Fruit fly (Drosophila melanogaster) whole organism, embryonic: ENCODE measurements around the gene PsGEF.

ENCODE experiments used
- Adf1 ChIP-seq: fragments of 200-800 bp; sonication (Bioruptor generic); IDR thresholded peaks from 2 replicates; pipeline ENCODE4 v1.3.6; 2022; ENCODE audit warnings: missing biosample characterization, missing genetic modification characterization
- BEAF-32 ChIP-seq: fragments of 200-800 bp; sonication (Bioruptor generic); optimal IDR thresholded peaks from 3 replicates; lab custom pipeline; 2017; ENCODE audit warnings: missing biosample characterization, missing genetic modification characterization, mild to moderate bottlenecking, moderate library complexity, missing genetic modification reagents
- CG10431 ChIP-seq: fragments of 200-800 bp; sonication (Bioruptor generic); optimal IDR thresholded peaks from 3 replicates; lab custom pipeline; 2018; ENCODE audit warnings: missing biosample characterization, mild to moderate bottlenecking, missing genetic modification characterization
- CG11398 ChIP-seq: fragments of 200-800 bp; sonication (Bioruptor generic); optimal IDR thresholded peaks from 2 replicates; lab custom pipeline; 2016; ENCODE audit warnings: missing biosample characterization, missing genetic modification characterization
- CG14441 ChIP-seq: fragments of 200-800 bp; sonication (Bioruptor generic); IDR thresholded peaks from 2 replicates; pipeline ENCODE4 v1.3.6; 2022; ENCODE audit warnings: missing biosample characterization, missing genetic modification characterization
- CG14710 ChIP-seq: fragments of 200-800 bp; sonication (Bioruptor generic); optimal IDR thresholded peaks from 3 replicates; lab custom pipeline; 2019; ENCODE audit warnings: missing biosample characterization, mild to moderate bottlenecking, missing genetic modification characterization, moderate library complexity
- CG15479 ChIP-seq: fragments of 200-800 bp; sonication (Bioruptor generic); optimal IDR thresholded peaks from 3 replicates; lab custom pipeline; 2019; ENCODE audit warnings: missing biosample characterization, mild to moderate bottlenecking, missing genetic modification characterization, moderate library complexity
- CG17328 ChIP-seq: fragments of 200-800 bp; sonication (Bioruptor generic); IDR thresholded peaks from 2 replicates; pipeline ENCODE4 v1.3.6; 2022; ENCODE audit warnings: missing biosample characterization, missing genetic modification characterization
- CG17359 ChIP-seq: fragments of 200-800 bp; sonication (Bioruptor generic); optimal IDR thresholded peaks from 3 replicates; lab custom pipeline; 2018; ENCODE audit warnings: missing biosample characterization, mild to moderate bottlenecking, missing genetic modification characterization, moderate library complexity
- CG18262 ChIP-seq: fragments of 200-800 bp; optimal IDR thresholded peaks from 3 replicates; lab custom pipeline; 2019; ENCODE audit warnings: missing biosample characterization, mild to moderate bottlenecking, missing genetic modification characterization, moderate library complexity
- CG2116 ChIP-seq: fragments of 200-800 bp; sonication (Bioruptor generic); optimal IDR thresholded peaks from 3 replicates; lab custom pipeline; 2018; ENCODE audit warnings: missing biosample characterization, mild to moderate bottlenecking, missing genetic modification characterization
- CG2678 ChIP-seq: fragments of 200-800 bp; sonication (Bioruptor generic); optimal IDR thresholded peaks from 3 replicates; lab custom pipeline; 2019; ENCODE audit warnings: missing biosample characterization, mild to moderate bottlenecking, missing genetic modification characterization, moderate library complexity
- CG30020 ChIP-seq: fragments of 200-800 bp; optimal IDR thresholded peaks from 2 replicates; lab custom pipeline; 2019; ENCODE audit warnings: missing biosample characterization, mild to moderate bottlenecking, missing genetic modification characterization, moderate library complexity
- CG34422 ChIP-seq: fragments of 200-800 bp; sonication (Bioruptor generic); IDR thresholded peaks from 3 replicates; pipeline ENCODE4 v1.3.6; 2022; ENCODE audit warnings: missing biosample characterization, missing genetic modification characterization
- CG4617 ChIP-seq: fragments of 200-800 bp; sonication (Bioruptor generic); optimal IDR thresholded peaks from 3 replicates; lab custom pipeline; 2016; ENCODE audit warnings: missing biosample characterization, missing genetic modification characterization, borderline replicate concordance
- CG5180 ChIP-seq: fragments of 200-800 bp; sonication (Bioruptor generic); optimal IDR thresholded peaks from 3 replicates; lab custom pipeline; 2017; ENCODE audit warnings: missing biosample characterization, missing genetic modification characterization, mild to moderate bottlenecking, moderate library complexity, missing genetic modification reagents
- CG7745 ChIP-seq: fragments of 200-800 bp; sonication (Bioruptor generic); optimal IDR thresholded peaks from 2 replicates; lab custom pipeline; 2018; ENCODE audit warnings: missing biosample characterization, mild to moderate bottlenecking, missing genetic modification characterization, moderate library complexity
- Dek ChIP-seq: fragments of 200-800 bp; sonication (Bioruptor generic); optimal IDR thresholded peaks from 3 replicates; lab custom pipeline; 2019; ENCODE audit warnings: missing biosample characterization, mild to moderate bottlenecking, missing genetic modification characterization, moderate library complexity
- Dip2 ChIP-seq: fragments of 200-800 bp; sonication (Bioruptor generic); IDR thresholded peaks from 2 replicates; pipeline ENCODE4 v1.3.6; 2022; ENCODE audit warnings: missing biosample characterization, missing genetic modification characterization
- E2f2 ChIP-seq: fragments of 200-800 bp; sonication (Bioruptor generic); IDR thresholded peaks from 2 replicates; pipeline ENCODE4 v1.3.6; 2022; ENCODE audit warnings: missing biosample characterization, missing genetic modification characterization
- HLH4C ChIP-seq: fragments of 200-800 bp; sonication (Bioruptor generic); IDR thresholded peaks from 3 replicates; pipeline ENCODE4 v1.3.6; 2022; ENCODE audit warnings: missing biosample characterization, missing genetic modification characterization; ENCODE audit not compliant: partially characterized antibody
- HmgD ChIP-seq: fragments of 200-800 bp; sonication (Bioruptor generic); optimal IDR thresholded peaks from 3 replicates; lab custom pipeline; 2016; ENCODE audit warnings: missing biosample characterization, missing genetic modification characterization
- HmgZ ChIP-seq: fragments of 200-800 bp; sonication (Bioruptor generic); optimal IDR thresholded peaks from 2 replicates; lab custom pipeline; 2018; ENCODE audit warnings: missing biosample characterization, mild to moderate bottlenecking, missing genetic modification characterization
- Lpt ChIP-seq: fragments of >200 bp; optimal IDR thresholded peaks from 2 replicates; lab custom pipeline; 2018; ENCODE audit warnings: missing biosample characterization, missing genetic modification characterization
- MESR4 ChIP-seq: fragments of 200-800 bp; sonication (Bioruptor generic); optimal IDR thresholded peaks from 2 replicates; lab custom pipeline; 2018; ENCODE audit warnings: missing biosample characterization, mild to moderate bottlenecking, missing genetic modification characterization, moderate library complexity
- Mes4 ChIP-seq: fragments of 200-800 bp; sonication (Bioruptor generic); optimal IDR thresholded peaks from 2 replicates; lab custom pipeline; 2016; ENCODE audit warnings: missing biosample characterization, missing genetic modification characterization
- Pdp1 ChIP-seq, 2 experiments: fragments of 200-800 bp; sonication (Bioruptor generic); optimal IDR thresholded peaks; 3 replicates each; lab custom pipeline; 2016; ENCODE audit warnings: missing biosample characterization in 2 of 2, missing genetic modification characterization in 2 of 2, mild to moderate bottlenecking in 1 of 2, moderate library complexity in 1 of 2
- Sry-δ ChIP-seq: fragments of 200-800 bp; sonication (Bioruptor generic); optimal IDR thresholded peaks from 2 replicates; lab custom pipeline; 2016; ENCODE audit warnings: missing biosample characterization, missing genetic modification characterization
- Ssrp ChIP-seq: fragments of 200-800 bp; sonication (Bioruptor generic); optimal IDR thresholded peaks from 2 replicates; lab custom pipeline; 2018; ENCODE audit warnings: missing biosample characterization, mild to moderate bottlenecking, missing genetic modification characterization, moderate library complexity
- Taf1 ChIP-seq: fragments of 200-800 bp; sonication (Bioruptor generic); IDR thresholded peaks from 2 replicates; pipeline ENCODE4 v1.3.6; 2022; ENCODE audit warnings: missing biosample characterization, missing genetic modification characterization
- bbx ChIP-seq: fragments of 200-800 bp; sonication (Bioruptor generic); IDR thresholded peaks from 2 replicates; pipeline ENCODE4 v1.3.6; 2022; ENCODE audit warnings: missing biosample characterization, missing genetic modification characterization; ENCODE audit not compliant: partially characterized antibody
- br ChIP-seq: fragments of >200 bp; optimal IDR thresholded peaks from 2 replicates; lab custom pipeline; 2017
- dimm ChIP-seq: fragments of 200-800 bp; sonication (Bioruptor generic); IDR thresholded peaks from 2 replicates; pipeline ENCODE4 v1.3.6; 2022; ENCODE audit warnings: missing biosample characterization, missing genetic modification characterization
- exex ChIP-seq: fragments of 200-800 bp; sonication (Bioruptor generic); optimal IDR thresholded peaks from 4 replicates; lab custom pipeline; 2018; ENCODE audit warnings: missing biosample characterization, mild to moderate bottlenecking, missing genetic modification characterization, moderate library complexity
- fru ChIP-seq: fragments of >200 bp; optimal IDR thresholded peaks from 2 replicates; lab custom pipeline; 2017
- ken ChIP-seq: fragments of 200-800 bp; sonication (Bioruptor generic); IDR thresholded peaks from 3 replicates; pipeline ENCODE4 v1.3.6; 2022; ENCODE audit warnings: missing biosample characterization, missing genetic modification characterization
- knrl ChIP-seq: fragments of 200-800 bp; sonication (Bioruptor generic); IDR thresholded peaks from 3 replicates; pipeline ENCODE4 v1.3.6; 2022; ENCODE audit warnings: missing biosample characterization, missing genetic modification characterization; ENCODE audit not compliant: partially characterized antibody
- lola ChIP-seq, 3 experiments: fragments of >200 bp in 2 of 3; fragments of 200-800 bp in 1 of 3; sonication (Bioruptor generic) in 1 of 3; optimal IDR thresholded peaks; 2 replicates each; lab custom pipeline; 2017 to 2019; ENCODE audit warnings: missing biosample characterization in 3 of 3, missing genetic modification characterization in 3 of 3, mild to moderate bottlenecking in 1 of 3, moderate library complexity in 1 of 3
- mam ChIP-seq: fragments of 200-800 bp; sonication (Bioruptor generic); optimal IDR thresholded peaks from 3 replicates; lab custom pipeline; 2016; ENCODE audit warnings: missing biosample characterization, missing genetic modification characterization
- pfk ChIP-seq: fragments of 200-800 bp; sonication (Bioruptor generic); optimal IDR thresholded peaks from 2 replicates; lab custom pipeline; 2018; ENCODE audit warnings: missing biosample characterization, mild to moderate bottlenecking, missing genetic modification characterization, moderate library complexity
- pros ChIP-seq: fragments of 200-800 bp; sonication (Bioruptor generic); optimal IDR thresholded peaks from 3 replicates; lab custom pipeline; 2019; ENCODE audit warnings: missing biosample characterization, mild to moderate bottlenecking, missing genetic modification characterization, moderate library complexity
- pzg ChIP-seq: fragments of 200-800 bp; sonication (Bioruptor generic); optimal IDR thresholded peaks from 3 replicates; lab custom pipeline; 2018; ENCODE audit warnings: missing biosample characterization, mild to moderate bottlenecking, missing genetic modification characterization, moderate library complexity
- rib ChIP-seq: fragments of 200-800 bp; sonication (Bioruptor generic); IDR thresholded peaks from 2 replicates; pipeline ENCODE4 v1.3.6; 2022; ENCODE audit warnings: missing biosample characterization, missing genetic modification characterization
- stwl ChIP-seq: fragments of 200-800 bp; sonication (Bioruptor generic); optimal IDR thresholded peaks from 3 replicates; lab custom pipeline; 2018; ENCODE audit warnings: missing biosample characterization, mild to moderate bottlenecking, missing genetic modification characterization, moderate library complexity
- sug ChIP-seq: fragments of 200-800 bp; optimal IDR thresholded peaks from 2 replicates; lab custom pipeline; 2019; ENCODE audit warnings: missing biosample characterization, mild to moderate bottlenecking, missing genetic modification characterization, moderate library complexity
- trem ChIP-seq: fragments of 200-800 bp; optimal IDR thresholded peaks from 3 replicates; lab custom pipeline; 2019; ENCODE audit warnings: missing biosample characterization, mild to moderate bottlenecking, missing genetic modification characterization, moderate library complexity
- unc-4 ChIP-seq: fragments of 200-800 bp; sonication (Bioruptor generic); IDR thresholded peaks from 2 replicates; pipeline ENCODE4 v1.3.6; 2022; ENCODE audit warnings: missing biosample characterization, missing genetic modification characterization; ENCODE audit not compliant: partially characterized antibody
- unpg ChIP-seq: fragments of 200-800 bp; sonication (Bioruptor generic); optimal IDR thresholded peaks from 3 replicates; lab custom pipeline; 2018; ENCODE audit warnings: missing biosample characterization, mild to moderate bottlenecking, missing genetic modification characterization, moderate library complexity

The PsGEF gene

DNA sequence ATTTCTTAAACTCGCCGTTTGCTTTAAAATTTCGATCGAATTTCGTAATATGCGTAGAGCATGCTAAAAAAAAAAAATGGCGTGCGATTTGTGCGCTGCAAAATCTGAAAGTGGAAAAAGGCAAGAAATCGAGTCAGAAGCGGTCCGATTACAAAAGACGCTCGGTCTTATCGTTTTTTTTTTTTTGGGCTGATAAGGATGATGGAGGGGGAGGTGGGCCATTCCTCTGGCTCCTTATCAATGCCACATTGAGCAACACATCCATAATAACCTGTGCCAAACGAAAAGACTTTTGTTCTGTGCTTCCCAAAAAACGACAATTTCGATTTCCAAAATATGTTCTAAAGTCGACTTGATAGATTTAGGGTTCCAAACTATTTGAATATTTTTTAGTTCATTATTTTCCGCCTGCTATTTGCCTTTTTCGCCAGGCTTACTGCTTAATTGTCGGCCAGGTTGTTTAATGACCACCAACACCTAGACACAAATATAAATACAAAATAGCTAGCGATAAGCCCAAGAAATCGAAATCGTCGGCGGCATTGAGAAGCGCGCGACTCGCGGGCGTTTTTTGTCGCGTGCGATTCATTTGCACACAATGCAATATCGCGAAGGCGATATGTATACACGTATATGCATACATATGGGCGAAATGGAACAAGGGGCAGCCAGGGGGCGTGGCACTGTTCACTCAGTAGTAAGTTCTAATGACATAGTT is 37.8 kb downstream of the PsGEF start (continued):
- TF ChIP-seq CG5180 (GFP tag; lab: Kevin White, UChicago) (no peak), Pdp1 (GFP tag; optimal IDR thresholded peaks at IDR 0.05; lab: Kevin White, UChicago) (peak in 1 of 2 experiments; percentile 52), sug (tag; lab: Kevin White, UChicago) (peak; percentile 22), exex (peak; percentile 73), unpg (GFP tag; lab: Kevin White, UChicago) (no peak), pros (GFP tag; lab: Kevin White, UChicago) (no peak)

DNA sequence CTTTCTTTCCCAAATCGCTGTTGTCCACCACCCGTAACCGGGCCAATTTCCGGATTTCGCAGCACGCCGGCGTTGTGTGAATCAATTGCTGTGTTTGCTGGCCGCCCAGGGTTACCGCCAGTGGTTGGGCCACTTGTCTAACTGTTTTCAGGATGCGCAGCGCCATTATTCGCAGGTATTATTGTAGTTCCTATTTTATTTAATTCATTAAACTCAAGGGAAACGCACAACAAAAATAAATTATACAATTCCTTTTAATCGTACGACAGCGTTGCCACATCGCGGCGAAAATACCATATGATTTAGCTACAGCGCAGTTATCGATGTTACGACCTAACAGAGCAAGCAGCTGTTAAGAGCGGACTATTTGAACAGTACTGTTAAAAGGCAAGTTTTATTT is 43.1 kb downstream of the PsGEF start, which contains the start of gene mRpL14:
Gene mRpL14, minus strand, starts transcription at position 280 of the 400 bp plus-strand sequence.
- TF ChIP-seq dimm (GFP tag; lab: Robert Waterston, UW) (no peak), lola (GFP tag; optimal IDR thresholded peaks at IDR 0.05; lab: Kevin White, UChicago) (no peak), Dek (tag; lab: Kevin White, UChicago) (no peak), CG14710 (peak; percentile 1), pfk (no peak), HLH4C (GFP tag; lab: Robert Waterston, UW) (0 out of 3 replicates have a peak, but pooled peaks have one; percentile 14), CG14441 (GFP tag; lab: Robert Waterston, UW) (no peak), CG18262 (tag; lab: Kevin White, UChicago) (no peak), ken (GFP tag; lab: Robert Waterston, UW) (no peak), CG17359 (tag; lab: Kevin White, UChicago) (no peak), MESR4 (peak; percentile 57), Mes4 (GFP tag; lab: Kevin White, UChicago) (no peak), fru (lab: Kevin White, UChicago) (no peak), CG2116 (GFP tag; lab: Kevin White, UChicago) (peak; percentile 14), br (lab: Kevin White, UChicago) (no peak), CG15479 (GFP tag; lab: Kevin White, UChicago) (no peak), HmgZ (tag; lab: Kevin White, UChicago) (peak; percentile 6), rib (GFP tag; lab: Robert Waterston, UW) (no peak), HmgD (no peak), CG4617 (GFP tag; lab: Kevin White, UChicago) (peak; percentile 52), CG34422 (GFP tag; lab: Robert Waterston, UW) (no peak), E2f2 (peak; percentile 78), CG7745 (no peak), BEAF-32 (peak; percentile 46), stwl (peak; percentile 27), pzg (GFP tag; lab: Kevin White, UChicago) (peak; percentile 49), Adf1 (no peak), Taf1 (GFP tag; lab: Robert Waterston, UW) (no peak), CG10431 (no peak), CG2678 (tag; lab: Kevin White, UChicago) (no peak), bbx (GFP tag; lab: Robert Waterston, UW) (0 out of 2 replicates have a peak, but pooled peaks have one; percentile 23), CG30020 (no peak), unc-4 (0 out of 2 replicates have a peak, but pooled peaks have one; percentile 32), Dip2 (GFP tag; lab: Robert Waterston, UW) (no peak), mam (no peak), knrl (GFP tag; lab: Robert Waterston, UW) (no peak), CG11398 (GFP tag; lab: Kevin White, UChicago) (no peak), Lpt (GFP tag; lab: Kevin White, UChicago) (no peak), trem (tag; lab: Kevin White, UChicago) (peak; percentile 32), Ssrp (tag; lab: Kevin White, UChicago) (no peak), Sry-δ (peak; percentile 19), CG17328 (GFP tag; lab: Robert Waterston, UW) (no peak)
